Worm (Caenorhabditis elegans) whole organism, young adult: ENCODE results near the gene F01G10.5.

Experiments used
- B0336.3 ChIP-seq: fragments of 200-800 bp; sonication (Bioruptor generic); IDR thresholded peaks from 2 replicates; pipeline ENCODE4 v1.3.6; 2022; ENCODE audit warnings: missing genetic modification characterization, missing compliant biosample characterization
- F22D6.2 ChIP-seq: sonication (generic microtip); optimal IDR thresholded peaks from 2 replicates; lab custom pipeline; 2016; ENCODE audit warnings: mild to moderate bottlenecking, missing genetic modification characterization, missing compliant biosample characterization
- F23B12.7 ChIP-seq: sonication (generic microtip); optimal IDR thresholded peaks from 2 replicates; lab custom pipeline; 2017; ENCODE audit warnings: missing genetic modification characterization, mild to moderate bottlenecking, missing compliant biosample characterization, antibody characterized with exemption, moderate library complexity; ENCODE audit not compliant: insufficient read depth
- F49E8.2 ChIP-seq: sonication (generic microtip); optimal IDR thresholded peaks from 3 replicates; lab custom pipeline; 2017; ENCODE audit warnings: missing genetic modification characterization, mild to moderate bottlenecking, missing compliant biosample characterization, antibody characterized with exemption, moderate library complexity; ENCODE audit not compliant: insufficient read depth
- K12H6.12 ChIP-seq: fragments of 200-800 bp; sonication (Bioruptor generic); optimal IDR thresholded peaks from 2 replicates; lab custom pipeline; 2018; ENCODE audit warnings: mild to moderate bottlenecking, missing genetic modification characterization, missing compliant biosample characterization
- Y53G8AR.9 ChIP-seq: fragments of 200-800 bp; sonication (Bioruptor generic); conservative IDR thresholded peaks from 2 replicates; pipeline ENCODE4 v1.3.6; 2022; ENCODE audit warnings: missing genetic modification reagents, missing genetic modification characterization, missing compliant biosample characterization
- Y67H2A.10 ChIP-seq: fragments of 200-800 bp; sonication (Bioruptor generic); conservative IDR thresholded peaks from 2 replicates; pipeline ENCODE4 v1.3.6; 2022; ENCODE audit warnings: missing genetic modification reagents, missing genetic modification characterization, missing compliant biosample characterization
- ama-1 ChIP-seq, 3 experiments: fragments of 150-350 bp in 1 of 3; sonication (generic microtip) in 2 of 3; optimal IDR thresholded peaks; 2 replicates each; lab custom pipeline; 2014 to 2018; ENCODE audit warnings: missing biosample characterization in 2 of 3, missing genetic modification characterization in 2 of 3, missing genetic modification reagents in 2 of 3
- aptf-2 ChIP-seq: fragments of 200-800 bp; sonication (Bioruptor generic); conservative IDR thresholded peaks from 2 replicates; pipeline ENCODE4 v1.3.6; 2022; ENCODE audit warnings: missing genetic modification reagents, missing genetic modification characterization, missing compliant biosample characterization
- aptf-3 ChIP-seq: fragments of 200-800 bp; sonication (Bioruptor generic); IDR thresholded peaks from 2 replicates; pipeline ENCODE4 v1.3.6; 2022; ENCODE audit warnings: missing genetic modification characterization, missing compliant biosample characterization
- attf-5 ChIP-seq: fragments of 200-800 bp; sonication (Bioruptor generic); optimal IDR thresholded peaks from 2 replicates; lab custom pipeline; 2018; ENCODE audit warnings: mild to moderate bottlenecking, missing genetic modification characterization, missing compliant biosample characterization
- ccch-3 ChIP-seq: fragments of 200-800 bp; sonication (Bioruptor generic); optimal IDR thresholded peaks from 2 replicates; lab custom pipeline; 2018; ENCODE audit warnings: mild to moderate bottlenecking, missing genetic modification characterization, missing compliant biosample characterization
- cebp-2 ChIP-seq: fragments of 200-800 bp; sonication (Bioruptor generic); IDR thresholded peaks from 2 replicates; pipeline ENCODE4 v1.3.6; 2022; ENCODE audit warnings: missing genetic modification characterization, missing compliant biosample characterization
- ceh-58 ChIP-seq: fragments of 200-800 bp; sonication (Bioruptor generic); IDR thresholded peaks from 2 replicates; pipeline ENCODE4 v1.3.6; 2022; ENCODE audit warnings: missing genetic modification characterization, missing compliant biosample characterization
- dox-1 ChIP-seq: fragments of 200-800 bp; sonication (Bioruptor generic); IDR thresholded peaks from 2 replicates; pipeline ENCODE4 v1.3.6; 2022; ENCODE audit warnings: missing genetic modification reagents, missing genetic modification characterization, missing compliant biosample characterization
- dpl-1 ChIP-seq: fragments of 150-350 bp; optimal IDR thresholded peaks from 2 replicates; lab custom pipeline; 2014; ENCODE audit warnings: missing biosample characterization, missing genetic modification reagents, missing genetic modification characterization
- efl-1 ChIP-seq: fragments of 150-350 bp; optimal IDR thresholded peaks from 2 replicates; lab custom pipeline; 2014; ENCODE audit warnings: missing biosample characterization, missing genetic modification reagents, missing genetic modification characterization
- ets-4 ChIP-seq: fragments of 200-800 bp; sonication (Bioruptor generic); optimal IDR thresholded peaks from 2 replicates; lab custom pipeline; 2018; ENCODE audit warnings: mild to moderate bottlenecking, missing genetic modification characterization, missing compliant biosample characterization
- him-1 ChIP-seq: sonication (generic microtip); optimal IDR thresholded peaks from 2 replicates; lab custom pipeline; 2016; ENCODE audit warnings: missing genotype, missing genetic modification reagents, missing genetic modification characterization, missing compliant biosample characterization
- hlh-26 ChIP-seq: fragments of 200-800 bp; sonication (Bioruptor generic); conservative IDR thresholded peaks from 2 replicates; pipeline ENCODE4 v1.3.6; 2022; ENCODE audit warnings: missing genetic modification reagents, missing genetic modification characterization, missing compliant biosample characterization
- hmg-1.2 ChIP-seq: fragments of 200-800 bp; sonication (Bioruptor generic); IDR thresholded peaks from 2 replicates; pipeline ENCODE4 v1.3.6; 2022; ENCODE audit warnings: missing genetic modification reagents, missing genetic modification characterization, missing compliant biosample characterization
- lag-1 ChIP-seq: fragments of 200-800 bp; sonication (Bioruptor generic); IDR thresholded peaks from 2 replicates; pipeline ENCODE4 v1.3.6; 2022; ENCODE audit warnings: missing genetic modification reagents, missing genetic modification characterization, missing compliant biosample characterization
- let-607 ChIP-seq, 2 experiments: fragments of 200-800 bp in 1 of 2; sonication (Bioruptor generic) in 1 of 2; sonication (generic microtip) in 1 of 2; optimal IDR thresholded peaks; 2 replicates each; lab custom pipeline; 2016 to 2018; ENCODE audit warnings: mild to moderate bottlenecking in 2 of 2, missing compliant biosample characterization in 2 of 2, missing genetic modification characterization in 2 of 2, moderate library complexity in 2 of 2, missing genotype in 1 of 2
- lin-35 ChIP-seq, 3 experiments: fragments of 150-350 bp in 2 of 3; sonication (generic microtip) in 1 of 3; optimal IDR thresholded peaks; 2 replicates each; lab custom pipeline; 2014 to 2018; ENCODE audit warnings: missing biosample characterization in 3 of 3, missing genetic modification characterization in 3 of 3, missing genetic modification reagents in 3 of 3
- lsl-1 ChIP-seq: fragments of 200-800 bp; sonication (Bioruptor generic); optimal IDR thresholded peaks from 2 replicates; lab custom pipeline; 2018; ENCODE audit warnings: mild to moderate bottlenecking, missing genetic modification characterization, moderate library complexity, missing compliant biosample characterization
- mel-28 ChIP-seq: sonication (generic microtip); optimal IDR thresholded peaks from 2 replicates; lab custom pipeline; 2016; ENCODE audit warnings: borderline replicate concordance, mild to moderate bottlenecking, missing genetic modification characterization, missing compliant biosample characterization
- nfya-2 ChIP-seq: fragments of 200-800 bp; sonication (Bioruptor generic); IDR thresholded peaks from 2 replicates; pipeline ENCODE4 v1.3.6; 2022; ENCODE audit warnings: missing genetic modification reagents, missing genetic modification characterization, missing compliant biosample characterization
- nhr-80 ChIP-seq: sonication (generic microtip); optimal IDR thresholded peaks from 2 replicates; lab custom pipeline; 2016; ENCODE audit warnings: missing genetic modification characterization, missing compliant biosample characterization
- pbrm-1 ChIP-seq: fragments of 200-800 bp; sonication (Bioruptor generic); IDR thresholded peaks from 2 replicates; pipeline ENCODE4 v1.3.6; 2022; ENCODE audit warnings: missing genetic modification reagents, missing genetic modification characterization, missing compliant biosample characterization
- sea-2 ChIP-seq: fragments of 200-800 bp; sonication (Bioruptor generic); IDR thresholded peaks from 2 replicates; pipeline ENCODE4 v1.3.6; 2022; ENCODE audit warnings: missing genetic modification characterization, missing compliant biosample characterization
- snpc-4 ChIP-seq, 5 experiments: fragments of 150-350 bp in 1 of 5; sonication (generic microtip) in 4 of 5; optimal IDR thresholded peaks; 2 replicates each; lab custom pipeline; 2014 to 2018; ENCODE audit warnings: missing genetic modification characterization in 5 of 5, missing biosample characterization in 3 of 5, antibody characterized with exemption in 2 of 5, mild to moderate bottlenecking in 2 of 5, missing compliant biosample characterization in 2 of 5, missing genotype in 2 of 5, moderate library complexity in 2 of 5, missing genetic modification reagents in 1 of 5
- somi-1 ChIP-seq: fragments of 200-800 bp; sonication (Bioruptor generic); optimal IDR thresholded peaks from 2 replicates; lab custom pipeline; 2018; ENCODE audit warnings: mild to moderate bottlenecking, missing genetic modification characterization, missing compliant biosample characterization
- tbx-9 ChIP-seq: sonication (generic microtip); optimal IDR thresholded peaks from 2 replicates; lab custom pipeline; 2016; ENCODE audit warnings: borderline replicate concordance, missing genetic modification characterization, inconsistent platforms, missing compliant biosample characterization
- ztf-18 ChIP-seq: sonication (generic microtip); optimal IDR thresholded peaks from 2 replicates; lab custom pipeline; 2016; ENCODE audit warnings: missing genotype, mild to moderate bottlenecking, missing genetic modification characterization, missing compliant biosample characterization
- ztf-22 ChIP-seq: fragments of 200-800 bp; sonication (Bioruptor generic); optimal IDR thresholded peaks from 2 replicates; lab custom pipeline; 2018; ENCODE audit warnings: mild to moderate bottlenecking, missing genetic modification characterization, moderate library complexity, missing compliant biosample characterization
- ztf-6 ChIP-seq: fragments of 200-800 bp; sonication (Bioruptor generic); IDR thresholded peaks from 2 replicates; pipeline ENCODE4 v1.3.6; 2022; ENCODE audit warnings: missing genetic modification reagents, missing genetic modification characterization, missing compliant biosample characterization

F01G10.5 gene

ce11 chrIV:10236106-10236505, 5.2 kb upstream of the F01G10.5 start:
- TF ChIP-seq ets-4 (GFP tag; lab: Kevin White, UChicago): peak; percentile 52
- TF ChIP-seq Y67H2A.10: no peak
- TF ChIP-seq nhr-80 (tag; lab: Kevin White, UChicago): peak; percentile 68
- TF ChIP-seq let-607 (tag; optimal IDR thresholded peaks at IDR 0.05; lab: Kevin White, UChicago): peak in 1 of 2 experiments; percentile 12
- no peak for TF ChIP-seq ztf-22
- TF ChIP-seq, all 124 proteins: peak for 3

ce11 chrIV:10235279-10235829, 4.5 kb upstream of the F01G10.5 start, which contains the start of gene ech-9:
Gene ech-9, minus strand, starts transcription at chrIV:10235329.
- TF ChIP-seq aptf-3 (GFP tag; lab: Robert Waterston, UW) (no peak), aptf-2 (GFP tag; lab: Robert Waterston, UW) (no peak), hlh-26 (GFP tag; lab: Robert Waterston, UW) (no peak), dox-1 (no peak)

DNA sequence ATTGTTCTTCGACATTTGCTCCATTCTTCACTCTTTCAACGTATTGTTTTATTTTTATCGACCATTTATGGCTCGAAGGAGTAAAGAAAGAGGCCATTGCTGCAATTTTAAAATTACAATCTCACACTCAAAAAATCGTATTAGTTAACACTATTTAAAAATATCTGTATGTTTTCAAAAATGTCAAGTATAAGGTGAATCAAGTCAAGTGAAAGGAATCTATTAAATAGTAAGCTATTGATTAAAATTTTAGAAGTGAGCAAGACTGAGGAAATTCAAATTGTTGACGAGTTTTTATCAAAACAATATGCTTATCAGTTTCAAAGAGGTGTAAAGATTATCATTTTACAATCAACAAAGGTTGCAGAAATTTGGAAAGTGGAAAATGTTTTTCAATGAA, 1.6 kb upstream of the F01G10.5 start, which contains the start of gene F01G10.4:
F01G10.4 (minus strand) TSS at position 101 of the 400 bp plus-strand sequence.
- TF ChIP-seq efl-1: no peak
- TF ChIP-seq ztf-6 (GFP tag; lab: Robert Waterston, UW): no peak
- no peak for TF ChIP-seq ztf-22
- no peak for TF ChIP-seq dpl-1 (GFP tag; lab: Kevin White, UChicago)
- TF ChIP-seq Y53G8AR.9 (GFP tag; lab: Robert Waterston, UW): no peak
- no peak for TF ChIP-seq tbx-9 (tag; lab: Kevin White, UChicago)
- no peak for TF ChIP-seq cebp-2 (GFP tag; lab: Robert Waterston, UW)
- TF ChIP-seq, all 124 proteins: peak for 0

ce11 chrIV:10227534-10227933, 3.3 kb downstream of the F01G10.5 start, which contains the start of gene F01G10.6:
Gene F01G10.6, minus strand, starts transcription at chrIV:10227634.
- TF ChIP-seq F49E8.2 (tag; lab: Kevin White, UChicago): no peak

DNA sequence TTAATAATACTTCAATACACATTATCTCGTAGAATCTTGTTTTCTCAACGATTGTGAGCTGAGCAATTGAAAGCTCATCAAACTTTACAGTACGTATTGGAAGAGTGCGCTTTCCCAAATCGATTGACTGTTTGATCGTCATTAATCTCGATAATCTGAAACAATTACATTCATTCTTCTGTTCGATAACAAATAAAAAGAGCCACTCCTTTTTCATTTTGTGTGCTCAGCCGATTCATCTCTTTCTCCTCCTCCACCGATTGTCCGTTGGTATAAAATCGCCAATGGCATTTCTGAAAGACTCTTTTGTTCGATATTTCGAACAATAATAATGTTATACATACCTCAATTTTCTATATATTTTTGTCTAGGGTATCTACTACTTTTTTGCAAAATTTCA, 7.1 kb downstream of the F01G10.5 start, which contains the start of gene nas-12:
nas-12 (plus strand) TSS at position 301 of the 400 bp plus-strand sequence.
- no peak for TF ChIP-seq B0336.3
- no peak for TF ChIP-seq Y67H2A.10
- no peak for TF ChIP-seq mel-28
- TF ChIP-seq him-1: no peak
- TF ChIP-seq lag-1 (GFP tag; lab: Robert Waterston, UW): no peak

- TF ChIP-seq ztf-18: peak; percentile 30
- TF ChIP-seq ccch-3 (GFP tag; lab: Kevin White, UChicago): no peak
- peak; percentile 27 for TF ChIP-seq lsl-1
- TF ChIP-seq hmg-1.2 (GFP tag; lab: Robert Waterston, UW): peak; percentile 80; the same call in 1 of the 2 replicates
- 0 out of 2 replicates have a peak, but pooled peaks have one; percentile 32 for TF ChIP-seq pbrm-1
- TF ChIP-seq K12H6.12 (tag; lab: Kevin White, UChicago): peak; percentile 74
- TF ChIP-seq nfya-2: no peak
- peak; percentile 21 for TF ChIP-seq somi-1
- no peak for TF ChIP-seq snpc-4 (GFP tag; optimal IDR thresholded peaks at IDR 0.05; lab: Kevin White, UChicago)
- TF ChIP-seq snpc-4 (tag; optimal IDR thresholded peaks at IDR 0.05; lab: Kevin White, UChicago): peak in 1 of 4 experiments; percentile 20
- no peak for TF ChIP-seq sea-2 (GFP tag; lab: Robert Waterston, UW)
- peak; percentile 79 for TF ChIP-seq attf-5
- TF ChIP-seq lin-35 (GFP tag; optimal IDR thresholded peaks at IDR 0.05; lab: Kevin White, UChicago): peak in 1 of 3 experiments; percentile 46
- no peak for TF ChIP-seq ama-1 (optimal IDR thresholded peaks at IDR 0.05; lab: Kevin White, UChicago)
- no peak for TF ChIP-seq ama-1 (GFP tag; optimal IDR thresholded peaks at IDR 0.05; lab: Kevin White, UChicago)
- peak; percentile 98 to 99 for TF ChIP-seq let-607 (tag; optimal IDR thresholded peaks at IDR 0.05; lab: Kevin White, UChicago)
- no peak for TF ChIP-seq ceh-58
- TF ChIP-seq efl-1: peak; percentile 28
- peak; percentile 48 for TF ChIP-seq F23B12.7 (tag; lab: Kevin White, UChicago)
- TF ChIP-seq nhr-80 (tag; lab: Kevin White, UChicago): peak; percentile 69
- no peak for TF ChIP-seq F22D6.2 (tag; lab: Kevin White, UChicago)
These were observed 8.7 kb downstream of the F01G10.5 start, which contains the start of gene C24F3.2 for ce11 chrIV:10222122-10222589. Gene C24F3.2, plus strand, starts transcription at chrIV:10222539.
